Fruit fly (Drosophila melanogaster) Kc167 (cell line): ENCODE results near the gene scramb2.

Experiments
- h ChIP-seq: fragments of >200 bp; optimal IDR thresholded peaks from 3 replicates; lab custom pipeline; 2018; ENCODE audit warnings: missing external identifiers
- insv ChIP-seq: fragments of >200 bp; optimal IDR thresholded peaks from 3 replicates; lab custom pipeline; 2018; ENCODE audit warnings: missing external identifiers
- psq ChIP-seq: fragments of >200 bp; optimal IDR thresholded peaks from 2 replicates; lab custom pipeline; 2017; ENCODE audit warnings: missing external identifiers

dm6 chr3L:3046325-3047156 lies at the start of gene scramb2, which contains the start of gene Sk2:
- no peak for TF ChIP-seq h
- no peak for TF ChIP-seq psq (lab: Kevin White, UChicago)
- no peak for TF ChIP-seq insv (lab: Kevin White, UChicago)
